Worm (Caenorhabditis elegans): Measurements from ENCODE around the gene frm-7.

Gene frm-7

ce11 chrV:12352445-12352844 lies 50.2 kb downstream of the frm-7 start, which contains the start of gene sqt-3 (continued):
- no peak for TF ChIP-seq madf-6 (GFP tag; IDR thresholded peaks at IDR 0.05)
- TF ChIP-seq lag-1 (GFP tag; IDR thresholded peaks at IDR 0.05): no peak
- TF ChIP-seq nhr-120 (GFP tag; IDR thresholded peaks at IDR 0.05): no peak
- TF ChIP-seq ztf-26 (tag; optimal IDR thresholded peaks at IDR 0.05): no peak
- TF ChIP-seq ekl-4 (GFP tag; IDR thresholded peaks at IDR 0.05): no peak
- no peak for TF ChIP-seq T26A5.8 (tag; optimal IDR thresholded peaks at IDR 0.05)
- no peak for TF ChIP-seq zfh-2 (GFP tag; conservative IDR thresholded peaks at IDR 0.05)

- no peak for TF ChIP-seq egl-44 (GFP tag; IDR thresholded peaks at IDR 0.05)
- no peak for TF ChIP-seq ceh-79 (tag; optimal IDR thresholded peaks at IDR 0.05)
- no peak for TF ChIP-seq snpc-1.3 (tag; optimal IDR thresholded peaks at IDR 0.05; ENCODE audit: insufficient read depth)
- TF ChIP-seq attf-6 (GFP tag; IDR thresholded peaks at IDR 0.05): 0 out of 2 replicates have a peak, but pooled peaks have one; percentile 17
Measured at ce11 chrV:12352881-12353280, 50.6 kb downstream of the frm-7 start.

- TF ChIP-seq tlf-1 (GFP tag; optimal IDR thresholded peaks at IDR 0.05): no peak
- no peak for TF ChIP-seq Y56A3A.18 (GFP tag; IDR thresholded peaks at IDR 0.05)
- TF ChIP-seq mcd-1 (GFP tag; IDR thresholded peaks at IDR 0.05): peak; percentile 52; the same call in 1 of the 2 replicates
- TF ChIP-seq ztf-28 (GFP tag; IDR thresholded peaks at IDR 0.05): 0 out of 2 replicates have a peak, but pooled peaks have one; percentile 47
- peak; percentile 99 for TF ChIP-seq egrh-3 (GFP tag; IDR thresholded peaks at IDR 0.05)
- no peak for TF ChIP-seq snpc-1.3 (tag; optimal IDR thresholded peaks at IDR 0.05; ENCODE audit: insufficient read depth)
- TF ChIP-seq zfh-2 (GFP tag; conservative IDR thresholded peaks at IDR 0.05): peak; percentile 97
Measured at ce11 chrV:12353505-12353904, 51.2 kb downstream of the frm-7 start.

ce11 chrV:12354193-12354830 lies 52.0 kb downstream of the frm-7 start:
- TF ChIP-seq F39B2.1 (GFP tag; IDR thresholded peaks at IDR 0.05) (no peak), hmg-1.2 (GFP tag; IDR thresholded peaks at IDR 0.05) (no peak), F49E8.2 (tag; optimal IDR thresholded peaks at IDR 0.05; ENCODE audit: insufficient read depth) (no peak), F57C9.4 (tag; optimal IDR thresholded peaks at IDR 0.05) (no peak), zfh-2 (GFP tag; conservative IDR thresholded peaks at IDR 0.05) (no peak), attf-6 (GFP tag; IDR thresholded peaks at IDR 0.05) (no peak), F22D6.2 (tag; optimal IDR thresholded peaks at IDR 0.05) (no peak), fkh-3 (tag; optimal IDR thresholded peaks at IDR 0.05) (no peak), F55B11.4 (tag; optimal IDR thresholded peaks at IDR 0.05; ENCODE audit: borderline replicate concordance, insufficient read depth) (no peak), mxl-1 (tag; optimal IDR thresholded peaks at IDR 0.05) (no peak), Y67H2A.10 (GFP tag; conservative IDR thresholded peaks at IDR 0.05) (no peak), efl-1 (GFP tag; optimal IDR thresholded peaks at IDR 0.05) (no peak), bed-2 (GFP tag; IDR thresholded peaks at IDR 0.05) (no peak), hsf-1 (GFP tag; IDR thresholded peaks at IDR 0.05) (no peak)
